Fruit fly (Drosophila melanogaster) whole organism, embryonic: ENCODE measurements around the gene Slob.

Source experiments
- Bteb2 ChIP-seq: fragments of 200-800 bp; sonication (Bioruptor generic); optimal IDR thresholded peaks from 2 replicates; lab custom pipeline; 2016; ENCODE audit warnings: missing biosample characterization, missing genetic modification characterization
- CG10979 ChIP-seq: fragments of 200-800 bp; sonication (Bioruptor generic); optimal IDR thresholded peaks from 2 replicates; lab custom pipeline; 2018; ENCODE audit warnings: missing biosample characterization, mild to moderate bottlenecking, missing genetic modification characterization, moderate library complexity
- CG12299 ChIP-seq: fragments of 200-800 bp; sonication (Bioruptor generic); optimal IDR thresholded peaks from 2 replicates; lab custom pipeline; 2018; ENCODE audit warnings: missing biosample characterization, mild to moderate bottlenecking, missing genetic modification characterization
- CG17912 ChIP-seq: fragments of 200-800 bp; sonication (Bioruptor generic); optimal IDR thresholded peaks from 2 replicates; lab custom pipeline; 2018; ENCODE audit warnings: missing biosample characterization, mild to moderate bottlenecking, missing genetic modification characterization
- Meics ChIP-seq: fragments of 200-800 bp; sonication (Bioruptor generic); optimal IDR thresholded peaks from 2 replicates; lab custom pipeline; 2017; ENCODE audit warnings: missing biosample characterization, mild to moderate bottlenecking, missing genetic modification characterization
- NFAT ChIP-seq: fragments of 200-800 bp; sonication (Bioruptor generic); IDR thresholded peaks from 2 replicates; pipeline ENCODE4 v1.3.6; 2022; ENCODE audit warnings: missing biosample characterization, missing genetic modification characterization
- chm ChIP-seq: fragments of 200-800 bp; sonication (Bioruptor generic); IDR thresholded peaks from 2 replicates; pipeline ENCODE4 v1.3.6; 2022; ENCODE audit warnings: missing biosample characterization, missing genetic modification characterization
- ssp ChIP-seq: fragments of 200-800 bp; sonication (Bioruptor generic); IDR thresholded peaks from 2 replicates; pipeline ENCODE4 v1.3.6; 2022; ENCODE audit warnings: missing biosample characterization, missing genetic modification characterization
- zfh1 ChIP-seq: fragments of 200-800 bp; sonication (Bioruptor generic); IDR thresholded peaks from 3 replicates; pipeline ENCODE4 v1.3.6; 2022; ENCODE audit warnings: missing biosample characterization, missing genetic modification characterization

- TF ChIP-seq NFAT (GFP tag; lab: Robert Waterston, UW) (no peak), zfh1 (no peak), Meics (no peak), CG10979 (tag; lab: Kevin White, UChicago) (no peak), ssp (no peak), CG17912 (GFP tag; lab: Kevin White, UChicago) (no peak), chm (GFP tag; lab: Robert Waterston, UW) (no peak), CG12299 (tag; lab: Kevin White, UChicago) (no peak), Bteb2 (no peak)
These were observed 55.6 kb downstream of the Slob start for dm6 chr2L:7619234-7619633.
